Fruit fly (Drosophila melanogaster): ENCODE results near the gene CG6974.

The CG6974 gene

DNA sequence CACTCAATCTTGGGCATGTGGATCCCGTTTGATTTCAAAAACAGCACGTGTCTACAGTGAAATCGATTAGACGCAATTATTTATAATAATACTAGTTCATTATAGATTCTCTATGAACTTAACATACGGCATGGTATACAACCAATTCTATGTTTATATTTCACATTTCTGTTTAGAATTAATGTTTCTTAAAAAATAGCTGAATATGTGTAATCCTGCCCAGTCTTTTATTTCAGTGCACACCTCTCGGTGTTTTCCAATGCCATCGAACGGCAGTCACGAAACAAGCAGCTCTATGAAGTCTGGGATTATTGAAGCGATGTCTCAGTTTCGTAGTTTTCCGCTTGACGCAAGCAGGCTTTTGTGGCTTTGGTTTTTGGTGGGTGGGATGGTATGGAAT, 38.7 kb upstream of the CG6974 start (continued):
- TF ChIP-seq prd (optimal IDR thresholded peaks at IDR 0.05): no peak
- TF ChIP-seq prd (GFP tag; IDR thresholded peaks at IDR 0.05): no peak
- no peak for TF ChIP-seq CG10654 (GFP tag; optimal IDR thresholded peaks at IDR 0.05)
- TF ChIP-seq CG4617 (GFP tag; optimal IDR thresholded peaks at IDR 0.05; ENCODE audit: borderline replicate concordance): no peak
- peak; percentile 44 for TF ChIP-seq CG8281 (tag; optimal IDR thresholded peaks at IDR 0.05)
- TF ChIP-seq cato (GFP tag; optimal IDR thresholded peaks at IDR 0.05; ENCODE audit: borderline replicate concordance): no peak
- peak; percentile 57; the same call in 2 of the 3 replicates for TF ChIP-seq tgo (GFP tag; IDR thresholded peaks at IDR 0.05)
- TF ChIP-seq z (GFP tag; IDR thresholded peaks at IDR 0.05): no peak
- TF ChIP-seq CG30403 (GFP tag; optimal IDR thresholded peaks at IDR 0.05): peak; percentile 44
- TF ChIP-seq lov (optimal IDR thresholded peaks at IDR 0.05): no peak
- TF ChIP-seq lov (GFP tag; IDR thresholded peaks at IDR 0.05): no peak
- TF ChIP-seq CG3838 (GFP tag; optimal IDR thresholded peaks at IDR 0.05): no peak
- TF ChIP-seq zen (tag; optimal IDR thresholded peaks at IDR 0.05): no peak
- TF ChIP-seq CG15696 (tag; optimal IDR thresholded peaks at IDR 0.05): no peak
- TF ChIP-seq CG3407 (GFP tag; optimal IDR thresholded peaks at IDR 0.05): no peak
- TF ChIP-seq rib (GFP tag; IDR thresholded peaks at IDR 0.05): no peak
- no peak for TF ChIP-seq Bteb2 (GFP tag; optimal IDR thresholded peaks at IDR 0.05)
- TF ChIP-seq chif (GFP tag; optimal IDR thresholded peaks at IDR 0.05): no peak
- peak; percentile 81 for TF ChIP-seq sens (GFP tag)
- no peak for TF ChIP-seq Lpt (GFP tag; optimal IDR thresholded peaks at IDR 0.05)
- TF ChIP-seq pb (GFP tag; optimal IDR thresholded peaks at IDR 0.05): no peak
- TF ChIP-seq tap (tag; optimal IDR thresholded peaks at IDR 0.05): peak; percentile 16
- peak; percentile 55 for TF ChIP-seq Oli (tag; optimal IDR thresholded peaks at IDR 0.05)
- TF ChIP-seq CG12391 (tag; optimal IDR thresholded peaks at IDR 0.05): peak; percentile 43
- TF ChIP-seq CG12942 (GFP tag; optimal IDR thresholded peaks at IDR 0.05): no peak
- no peak for TF ChIP-seq gce (GFP tag; IDR thresholded peaks at IDR 0.05)
- no peak for TF ChIP-seq klu (GFP tag; IDR thresholded peaks at IDR 0.05)
- no peak for TF ChIP-seq gsb-n (tag; optimal IDR thresholded peaks at IDR 0.05)
- peak; percentile 23; the same call in 1 of the 2 replicates for TF ChIP-seq Ada2b (GFP tag; IDR thresholded peaks at IDR 0.05)
- no peak for TF ChIP-seq crol (GFP tag; IDR thresholded peaks at IDR 0.05)
- TF ChIP-seq cad (GFP tag; optimal IDR thresholded peaks at IDR 0.05): no peak
- no peak for TF ChIP-seq schlank (tag; optimal IDR thresholded peaks at IDR 0.05)
- no peak for TF ChIP-seq zf30C (GFP tag; optimal IDR thresholded peaks at IDR 0.05)
- TF ChIP-seq Myb (GFP tag; optimal IDR thresholded peaks at IDR 0.05): no peak
- peak; percentile 24 for TF ChIP-seq CG4424 (GFP tag; optimal IDR thresholded peaks at IDR 0.05)
- TF ChIP-seq slp2 (GFP tag; optimal IDR thresholded peaks at IDR 0.05): no peak
- no peak for TF ChIP-seq Hr39 (optimal IDR thresholded peaks at IDR 0.05)
- no peak for TF ChIP-seq Dp (GFP tag; optimal IDR thresholded peaks at IDR 0.05)
- TF ChIP-seq CG16813 (GFP tag; IDR thresholded peaks at IDR 0.05; ENCODE audit: partially characterized antibody): no peak
- TF ChIP-seq jing (GFP tag; optimal IDR thresholded peaks at IDR 0.05): no peak
- no peak for TF ChIP-seq H2.0 (GFP tag; IDR thresholded peaks at IDR 0.05)
- TF ChIP-seq kay (GFP tag; optimal IDR thresholded peaks at IDR 0.05): no peak
- no peak for TF ChIP-seq Sin3A (optimal IDR thresholded peaks at IDR 0.05)
- no peak for TF ChIP-seq Fer2 (tag; optimal IDR thresholded peaks at IDR 0.05)
- TF ChIP-seq dm (GFP tag; optimal IDR thresholded peaks at IDR 0.05): no peak
- no peak for TF ChIP-seq Hr3 (GFP tag; optimal IDR thresholded peaks at IDR 0.05)
- TF ChIP-seq cas (GFP tag; IDR thresholded peaks at IDR 0.05): no peak
- peak; percentile 34 for TF ChIP-seq CG17829 (tag; optimal IDR thresholded peaks at IDR 0.05)
- no peak for TF ChIP-seq CG3065 (GFP tag; optimal IDR thresholded peaks at IDR 0.05)
- TF ChIP-seq CG2116 (GFP tag; optimal IDR thresholded peaks at IDR 0.05): no peak
- peak; percentile 52 for TF ChIP-seq grau (tag; optimal IDR thresholded peaks at IDR 0.05)
- TF ChIP-seq fd96Cb (tag; optimal IDR thresholded peaks at IDR 0.05): peak; percentile 8
- no peak for TF ChIP-seq CG42726 (GFP tag; IDR thresholded peaks at IDR 0.05; ENCODE audit: partially characterized antibody)
- no peak for TF ChIP-seq CG6254 (GFP tag; optimal IDR thresholded peaks at IDR 0.05)

All from whole organism, embryonic.